Fruit fly (Drosophila melanogaster): ENCODE measurements around the gene odd.

dm6 chr2L:3648173-3648972, 41.8 kb upstream of the odd start:
- TF ChIP-seq N (GFP tag; optimal IDR thresholded peaks at IDR 0.05) (no peak), brk (GFP tag; optimal IDR thresholded peaks at IDR 0.05) (peak; percentile 87), dsf (GFP tag; optimal IDR thresholded peaks at IDR 0.05; ENCODE audit: borderline replicate concordance) (no peak), psq (GFP tag; optimal IDR thresholded peaks at IDR 0.05) (no peak), Rel (GFP tag; optimal IDR thresholded peaks at IDR 0.05) (no peak), Rel (tag; optimal IDR thresholded peaks at IDR 0.05) (no peak), rgr (GFP tag; optimal IDR thresholded peaks at IDR 0.05) (no peak), Hr83 (GFP tag; optimal IDR thresholded peaks at IDR 0.05; ENCODE audit: poor library complexity, severe bottlenecking) (no peak), Dfd (GFP tag; optimal IDR thresholded peaks at IDR 0.05) (no peak), Myc (optimal IDR thresholded peaks at IDR 0.05) (no peak), Hr78 (GFP tag; optimal IDR thresholded peaks at IDR 0.05) (no peak)
